Worm (Caenorhabditis elegans): ENCODE data around the gene ZC477.4.

DNA sequence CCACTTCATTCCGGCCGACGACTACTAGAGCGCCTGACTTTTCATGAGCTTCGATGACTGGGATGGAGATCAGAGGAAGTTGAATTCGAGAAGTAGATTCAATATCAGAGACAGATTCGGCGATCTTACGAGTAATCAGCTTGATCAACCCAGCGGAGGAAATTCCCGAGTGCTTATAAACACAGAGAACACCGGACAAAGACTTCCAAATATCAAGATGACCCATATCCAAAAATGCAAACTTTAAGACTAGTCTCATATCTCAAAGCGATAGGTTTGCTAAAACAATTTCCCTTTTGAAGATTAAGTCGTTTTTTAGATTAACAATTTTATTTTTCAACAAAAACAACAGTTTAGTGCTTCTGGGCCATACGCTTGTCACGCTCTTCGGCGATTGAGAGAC lies 15.2 kb downstream of the ZC477.4 start, which contains the start of gene Y43B11AR.3:
- TF ChIP-seq unc-39 (tag; optimal IDR thresholded peaks at IDR 0.05) (no peak), mls-2 (tag; optimal IDR thresholded peaks at IDR 0.05) (no peak), unc-62 (GFP tag; optimal IDR thresholded peaks at IDR 0.05) (no peak), nhr-12 (tag; optimal IDR thresholded peaks at IDR 0.05) (no peak)

Measured in whole organism, mixed stage, embryonic.